Fruit fly (Drosophila melanogaster) whole organism, embryonic: ENCODE data around the gene CG33986.

Experiments
- Adf1 ChIP-seq: fragments of 200-800 bp; sonication (Bioruptor generic); IDR thresholded peaks from 2 replicates; pipeline ENCODE4 v1.3.6; 2022; ENCODE audit warnings: missing biosample characterization, missing genetic modification characterization
- Asciz ChIP-seq: fragments of 200-800 bp; sonication (Bioruptor generic); optimal IDR thresholded peaks from 2 replicates; lab custom pipeline; 2017; ENCODE audit warnings: missing biosample characterization, mild to moderate bottlenecking, missing genetic modification characterization, missing genetic modification reagents
- Bdp1 ChIP-seq: fragments of 200-800 bp; sonication (Bioruptor generic); optimal IDR thresholded peaks from 3 replicates; lab custom pipeline; 2016; ENCODE audit warnings: missing biosample characterization, missing genetic modification characterization
- CG10147 ChIP-seq: fragments of 200-800 bp; sonication (Bioruptor generic); optimal IDR thresholded peaks from 2 replicates; lab custom pipeline; 2019; ENCODE audit warnings: missing biosample characterization, mild to moderate bottlenecking, missing genetic modification characterization, moderate library complexity
- CG1024 ChIP-seq: fragments of 200-800 bp; sonication (Bioruptor generic); IDR thresholded peaks from 2 replicates; pipeline ENCODE4 v1.3.6; 2022; ENCODE audit warnings: missing biosample characterization, missing genetic modification characterization
- CG11504 ChIP-seq: fragments of 200-800 bp; sonication (Bioruptor generic); optimal IDR thresholded peaks from 3 replicates; lab custom pipeline; 2019; ENCODE audit warnings: missing biosample characterization, mild to moderate bottlenecking, missing genetic modification characterization, moderate library complexity
- CG14965 ChIP-seq: fragments of 200-800 bp; sonication (Bioruptor generic); optimal IDR thresholded peaks from 2 replicates; lab custom pipeline; 2016; ENCODE audit warnings: missing biosample characterization, missing genetic modification characterization, borderline replicate concordance
- CG15011 ChIP-seq: fragments of 200-800 bp; sonication (Bioruptor generic); optimal IDR thresholded peaks from 3 replicates; lab custom pipeline; 2018; ENCODE audit warnings: missing biosample characterization, mild to moderate bottlenecking, missing genetic modification characterization
- CG15479 ChIP-seq: fragments of 200-800 bp; sonication (Bioruptor generic); optimal IDR thresholded peaks from 3 replicates; lab custom pipeline; 2019; ENCODE audit warnings: missing biosample characterization, mild to moderate bottlenecking, missing genetic modification characterization, moderate library complexity
- CG15696 ChIP-seq: fragments of 200-800 bp; sonication (Bioruptor generic); optimal IDR thresholded peaks from 2 replicates; lab custom pipeline; 2019; ENCODE audit warnings: missing biosample characterization, mild to moderate bottlenecking, missing genetic modification characterization, moderate library complexity
- CG16863 ChIP-seq: fragments of 200-800 bp; sonication (Bioruptor generic); optimal IDR thresholded peaks from 3 replicates; lab custom pipeline; 2016; ENCODE audit warnings: missing biosample characterization, missing genetic modification characterization
- CG17385 ChIP-seq: fragments of 200-800 bp; sonication (Bioruptor generic); optimal IDR thresholded peaks from 3 replicates; lab custom pipeline; 2018; ENCODE audit warnings: missing biosample characterization, mild to moderate bottlenecking, missing genetic modification characterization
- CG17802 ChIP-seq: fragments of 200-800 bp; sonication (Bioruptor generic); optimal IDR thresholded peaks from 2 replicates; lab custom pipeline; 2018; ENCODE audit warnings: missing biosample characterization, mild to moderate bottlenecking, missing genetic modification characterization, moderate library complexity
- CG30020 ChIP-seq: fragments of 200-800 bp; optimal IDR thresholded peaks from 2 replicates; lab custom pipeline; 2019; ENCODE audit warnings: missing biosample characterization, mild to moderate bottlenecking, missing genetic modification characterization, moderate library complexity
- CG34224 ChIP-seq: fragments of 200-800 bp; sonication (Bioruptor generic); IDR thresholded peaks from 3 replicates; pipeline ENCODE4 v1.3.6; 2022; ENCODE audit warnings: missing biosample characterization, missing genetic modification characterization; ENCODE audit not compliant: partially characterized antibody
- CG34422 ChIP-seq: fragments of 200-800 bp; sonication (Bioruptor generic); IDR thresholded peaks from 3 replicates; pipeline ENCODE4 v1.3.6; 2022; ENCODE audit warnings: missing biosample characterization, missing genetic modification characterization
- CG4404 ChIP-seq: fragments of 200-800 bp; sonication (Bioruptor generic); IDR thresholded peaks from 2 replicates; pipeline ENCODE4 v1.3.6; 2022; ENCODE audit warnings: missing biosample characterization, missing genetic modification characterization
- CG6791 ChIP-seq: fragments of 200-800 bp; sonication (Bioruptor generic); IDR thresholded peaks from 3 replicates; pipeline ENCODE4 v1.3.6; 2022; ENCODE audit warnings: missing biosample characterization, missing genetic modification characterization; ENCODE audit not compliant: partially characterized antibody
- CG7987 ChIP-seq: fragments of 200-800 bp; sonication (Bioruptor generic); optimal IDR thresholded peaks from 2 replicates; lab custom pipeline; 2018; ENCODE audit warnings: missing biosample characterization, mild to moderate bottlenecking, missing genetic modification characterization, moderate library complexity
- CG8765 ChIP-seq: fragments of 200-800 bp; sonication (Bioruptor generic); IDR thresholded peaks from 2 replicates; pipeline ENCODE4 v1.3.6; 2022; ENCODE audit warnings: missing biosample characterization, missing genetic modification characterization
- CG9215 ChIP-seq: fragments of 200-800 bp; sonication (Bioruptor generic); IDR thresholded peaks from 2 replicates; pipeline ENCODE4 v1.3.6; 2022; ENCODE audit warnings: missing biosample characterization, missing genetic modification characterization
- CHES-1-like ChIP-seq: fragments of 200-800 bp; sonication (Bioruptor generic); optimal IDR thresholded peaks from 2 replicates; lab custom pipeline; 2016; ENCODE audit warnings: missing biosample characterization, missing genetic modification characterization
- Dll ChIP-seq: fragments of 200-800 bp; sonication (Bioruptor generic); IDR thresholded peaks from 4 replicates; pipeline ENCODE4 v1.3.6; 2022; ENCODE audit warnings: missing biosample characterization, missing genetic modification characterization; ENCODE audit not compliant: partially characterized antibody
- ERR ChIP-seq: fragments of 200-800 bp; sonication (Bioruptor generic); optimal IDR thresholded peaks from 2 replicates; lab custom pipeline; 2016; ENCODE audit warnings: missing biosample characterization, missing genetic modification characterization
- Fer1 ChIP-seq: fragments of 200-800 bp; sonication (Bioruptor generic); optimal IDR thresholded peaks from 2 replicates; lab custom pipeline; 2017; ENCODE audit warnings: missing biosample characterization, mild to moderate bottlenecking, missing genetic modification characterization
- GATAe ChIP-seq: fragments of 200-800 bp; sonication (Bioruptor generic); conservative IDR thresholded peaks from 2 replicates; pipeline ENCODE4 v1.3.6; 2022; ENCODE audit warnings: missing biosample characterization, missing genetic modification characterization
- Six4 ChIP-seq: fragments of 200-800 bp; sonication (Bioruptor generic); optimal IDR thresholded peaks from 2 replicates; lab custom pipeline; 2016; ENCODE audit warnings: missing biosample characterization, missing genetic modification characterization
- Sox100B ChIP-seq: fragments of 200-800 bp; sonication (Bioruptor generic); optimal IDR thresholded peaks from 3 replicates; lab custom pipeline; 2018; ENCODE audit warnings: missing biosample characterization, mild to moderate bottlenecking, missing genetic modification characterization
- Xrp1 ChIP-seq: fragments of 200-800 bp; sonication (Bioruptor generic); IDR thresholded peaks from 2 replicates; pipeline ENCODE4 v1.3.6; 2022; ENCODE audit warnings: missing biosample characterization, missing genetic modification characterization
- aop ChIP-seq: fragments of 200-800 bp; sonication (Bioruptor generic); IDR thresholded peaks from 2 replicates; pipeline ENCODE4 v1.3.6; 2022; ENCODE audit warnings: missing biosample characterization, missing genetic modification characterization
- chm ChIP-seq: fragments of 200-800 bp; sonication (Bioruptor generic); IDR thresholded peaks from 2 replicates; pipeline ENCODE4 v1.3.6; 2022; ENCODE audit warnings: missing biosample characterization, missing genetic modification characterization
- chn ChIP-seq: fragments of 200-800 bp; sonication (Bioruptor generic); optimal IDR thresholded peaks from 2 replicates; lab custom pipeline; 2016; ENCODE audit warnings: missing biosample characterization, missing genetic modification characterization
- crc ChIP-seq: fragments of 200-800 bp; sonication (Bioruptor generic); optimal IDR thresholded peaks from 2 replicates; lab custom pipeline; 2016; ENCODE audit warnings: missing biosample characterization, missing genetic modification characterization
- cwo ChIP-seq: fragments of 200-800 bp; sonication (Bioruptor generic); optimal IDR thresholded peaks from 3 replicates; lab custom pipeline; 2017; ENCODE audit warnings: missing biosample characterization, missing genetic modification characterization, mild to moderate bottlenecking, moderate library complexity, missing genetic modification reagents
- ftz-f1 ChIP-seq: fragments of 200-800 bp; sonication (Bioruptor generic); optimal IDR thresholded peaks from 2 replicates; lab custom pipeline; 2016; ENCODE audit warnings: missing biosample characterization, missing genetic modification characterization
- fu2 ChIP-seq: fragments of 200-800 bp; sonication (Bioruptor generic); optimal IDR thresholded peaks from 2 replicates; lab custom pipeline; 2016; ENCODE audit warnings: missing biosample characterization, missing genetic modification characterization
- grau ChIP-seq: fragments of 200-800 bp; optimal IDR thresholded peaks from 3 replicates; lab custom pipeline; 2019; ENCODE audit warnings: missing biosample characterization, mild to moderate bottlenecking, missing genetic modification characterization, moderate library complexity
- inv ChIP-seq: fragments of 200-800 bp; sonication (Bioruptor generic); IDR thresholded peaks from 2 replicates; pipeline ENCODE4 v1.3.6; 2022; ENCODE audit warnings: missing biosample characterization, missing genetic modification characterization; ENCODE audit not compliant: partially characterized antibody
- ken ChIP-seq: fragments of 200-800 bp; sonication (Bioruptor generic); IDR thresholded peaks from 3 replicates; pipeline ENCODE4 v1.3.6; 2022; ENCODE audit warnings: missing biosample characterization, missing genetic modification characterization
- lbe ChIP-seq: fragments of 200-800 bp; sonication (Bioruptor generic); optimal IDR thresholded peaks from 2 replicates; lab custom pipeline; 2016; ENCODE audit warnings: missing biosample characterization, mild to moderate bottlenecking, missing genetic modification characterization
- mld ChIP-seq: fragments of 200-800 bp; sonication (Bioruptor generic); IDR thresholded peaks from 3 replicates; pipeline ENCODE4 v1.3.6; 2022; ENCODE audit warnings: missing biosample characterization, missing genetic modification characterization; ENCODE audit not compliant: partially characterized antibody
- nom ChIP-seq: fragments of 200-800 bp; sonication (Bioruptor generic); optimal IDR thresholded peaks from 2 replicates; lab custom pipeline; 2017; ENCODE audit warnings: missing biosample characterization, missing genetic modification characterization, mild to moderate bottlenecking, moderate library complexity, missing genetic modification reagents
- pzg ChIP-seq: fragments of 200-800 bp; sonication (Bioruptor generic); optimal IDR thresholded peaks from 3 replicates; lab custom pipeline; 2018; ENCODE audit warnings: missing biosample characterization, mild to moderate bottlenecking, missing genetic modification characterization, moderate library complexity
- sc ChIP-seq, 3 experiments: fragments of >200 bp in 2 of 3; fragments of 200-800 bp in 1 of 3; sonication (Bioruptor generic) in 1 of 3; optimal IDR thresholded peaks; 2 replicates in 2 of 3; 3 replicates in 1 of 3; lab custom pipeline; 2017; ENCODE audit warnings: mild to moderate bottlenecking in 1 of 3, missing biosample characterization in 1 of 3, missing genetic modification characterization in 1 of 3, missing genetic modification reagents in 1 of 3
- sd ChIP-seq: fragments of 200-800 bp; sonication (Bioruptor generic); optimal IDR thresholded peaks from 3 replicates; lab custom pipeline; 2018; ENCODE audit warnings: missing biosample characterization, mild to moderate bottlenecking, missing genetic modification characterization, moderate library complexity
- so ChIP-seq: fragments of 200-800 bp; sonication (Bioruptor generic); IDR thresholded peaks from 3 replicates; pipeline ENCODE4 v1.3.6; 2022; ENCODE audit warnings: missing biosample characterization, missing genetic modification characterization
- tio ChIP-seq: fragments of 200-800 bp; sonication (Bioruptor generic); optimal IDR thresholded peaks from 2 replicates; lab custom pipeline; 2017; ENCODE audit warnings: missing biosample characterization, missing genetic modification characterization, inconsistent platforms
- wdn ChIP-seq: fragments of 200-800 bp; sonication (Bioruptor generic); IDR thresholded peaks from 2 replicates; pipeline ENCODE4 v1.3.6; 2022; ENCODE audit warnings: missing biosample characterization, missing genetic modification characterization
- yki ChIP-seq: fragments of >200 bp; optimal IDR thresholded peaks from 3 replicates; lab custom pipeline; 2018
- z ChIP-seq: fragments of 200-800 bp; sonication (Bioruptor generic); IDR thresholded peaks from 3 replicates; pipeline ENCODE4 v1.3.6; 2022; ENCODE audit warnings: missing biosample characterization, missing genetic modification characterization

The CG33986 gene

dm6 chr3L:15508233-15508632, 16.8 kb downstream of the CG33986 start, which contains the start of gene CG7841:
CG7841 (minus strand) TSS chr3L:15508252.
- TF ChIP-seq CG30020, result peak; percentile 89
- no peak for TF ChIP-seq CG9215 (GFP tag; lab: Robert Waterston, UW)
- TF ChIP-seq crc (GFP tag; lab: Kevin White, UChicago), result peak; percentile 97
- no peak for TF ChIP-seq sc (optimal IDR thresholded peaks at IDR 0.05; lab: Kevin White, UChicago)
- peak; percentile 95 for TF ChIP-seq sc (GFP tag; optimal IDR thresholded peaks at IDR 0.05; lab: Kevin White, UChicago)
- TF ChIP-seq Xrp1, result peak; percentile 98
- TF ChIP-seq Dll (GFP tag; lab: Robert Waterston, UW), result 0 out of 4 replicates have a peak, but pooled peaks have one; percentile 24
- TF ChIP-seq CG6791 (GFP tag; lab: Robert Waterston, UW), result no peak
- peak; percentile 94 for TF ChIP-seq fu2 (GFP tag; lab: Kevin White, UChicago)
- peak; percentile 94 for TF ChIP-seq CG34422
- TF ChIP-seq CG17385, result peak; percentile 97
- peak; percentile 98 for TF ChIP-seq nom (GFP tag; lab: Kevin White, UChicago)
- peak; percentile 51 for TF ChIP-seq yki (lab: Kevin White, UChicago)
- TF ChIP-seq ken, result peak; percentile 93
- TF ChIP-seq Fer1, result peak; percentile 99
- no peak for TF ChIP-seq CG8765 (GFP tag; lab: Robert Waterston, UW)
- peak; percentile 99 for TF ChIP-seq cwo (GFP tag; lab: Kevin White, UChicago)
- TF ChIP-seq CG17802 (tag; lab: Kevin White, UChicago), result peak; percentile 85
- TF ChIP-seq CG1024 (GFP tag; lab: Robert Waterston, UW), result peak; percentile 94; the same call in 1 of the 2 replicates
- peak; percentile 53 for TF ChIP-seq pzg (GFP tag; lab: Kevin White, UChicago)
- peak; percentile 96 for TF ChIP-seq CHES-1-like (GFP tag; lab: Kevin White, UChicago)
- peak; percentile 96 for TF ChIP-seq CG16863 (GFP tag; lab: Kevin White, UChicago)
- no peak; the same call in 1 of the 2 replicates for TF ChIP-seq GATAe
- TF ChIP-seq z (GFP tag; lab: Robert Waterston, UW), result peak; percentile 79
- peak; percentile 93 for TF ChIP-seq wdn
- TF ChIP-seq ftz-f1 (GFP tag; lab: Kevin White, UChicago), result peak; percentile 66
- TF ChIP-seq CG7987 (GFP tag; lab: Kevin White, UChicago), result peak; percentile 97
- peak; percentile 98 for TF ChIP-seq so (GFP tag; lab: Robert Waterston, UW)
- TF ChIP-seq Bdp1, result peak; percentile 93
- no peak for TF ChIP-seq inv
- TF ChIP-seq CG11504 (tag; lab: Kevin White, UChicago), result peak; percentile 97
- TF ChIP-seq grau (tag; lab: Kevin White, UChicago), result peak; percentile 98
- TF ChIP-seq CG10147 (GFP tag; lab: Kevin White, UChicago), result peak; percentile 98
- TF ChIP-seq Adf1 (GFP tag; lab: Robert Waterston, UW), result peak; percentile 80
- TF ChIP-seq CG15696, result peak; percentile 98
- peak; percentile 97 for TF ChIP-seq Six4 (GFP tag; lab: Kevin White, UChicago)
- peak; percentile 97 for TF ChIP-seq Sox100B (GFP tag; lab: Kevin White, UChicago)
- peak; percentile 97 for TF ChIP-seq chn (GFP tag; lab: Kevin White, UChicago)
- no peak for TF ChIP-seq CG34224 (GFP tag; lab: Robert Waterston, UW)
- TF ChIP-seq lbe (GFP tag; lab: Kevin White, UChicago), result peak; percentile 98
- peak; percentile 84 for TF ChIP-seq CG14965 (GFP tag; lab: Kevin White, UChicago)
- TF ChIP-seq CG15479 (GFP tag; lab: Kevin White, UChicago), result peak; percentile 48
- TF ChIP-seq mld (GFP tag; lab: Robert Waterston, UW), result no peak
- peak; percentile 87 for TF ChIP-seq aop (GFP tag; lab: Robert Waterston, UW)
- TF ChIP-seq sd (tag; lab: Kevin White, UChicago), result peak; percentile 90
- peak; percentile 89 for TF ChIP-seq tio (GFP tag; lab: Kevin White, UChicago)
- TF ChIP-seq ERR (GFP tag; lab: Kevin White, UChicago), result peak; percentile 97
- TF ChIP-seq CG4404, result no peak
- TF ChIP-seq CG15011 (GFP tag; lab: Kevin White, UChicago), result peak; percentile 97
- peak; percentile 97 for TF ChIP-seq Asciz (GFP tag; lab: Kevin White, UChicago)
- peak; percentile 98 for TF ChIP-seq chm (GFP tag; lab: Robert Waterston, UW)
